Worm (Caenorhabditis elegans) whole organism, mixed stage, embryonic: ENCODE results near the gene cest-34.

Experiments used
- M03D4.4 ChIP-seq: sonication (generic microtip); optimal IDR thresholded peaks from 2 replicates; lab custom pipeline; 2017; ENCODE audit warnings: mild to moderate bottlenecking, missing genetic modification characterization, missing compliant biosample characterization
- bed-3 ChIP-seq: fragments of 200-800 bp; sonication (Bioruptor generic); optimal IDR thresholded peaks from 3 replicates; lab custom pipeline; 2018; ENCODE audit warnings: mild to moderate bottlenecking, missing genetic modification characterization, moderate library complexity, missing compliant biosample characterization
- blmp-1 ChIP-seq: fragments of 150-350 bp; optimal IDR thresholded peaks from 2 replicates; lab custom pipeline; 2014; ENCODE audit warnings: missing biosample characterization, missing genetic modification characterization
- ceh-39 ChIP-seq: fragments of 150-350 bp; optimal IDR thresholded peaks from 2 replicates; lab custom pipeline; 2014; ENCODE audit warnings: missing biosample characterization, missing genetic modification characterization
- ceh-43 ChIP-seq: fragments of 200-800 bp; sonication (Bioruptor generic); optimal IDR thresholded peaks from 2 replicates; lab custom pipeline; 2018; ENCODE audit warnings: mild to moderate bottlenecking, missing genetic modification characterization, moderate library complexity, missing compliant biosample characterization
- ceh-83 ChIP-seq: fragments of 200-800 bp; sonication (Bioruptor generic); optimal IDR thresholded peaks from 2 replicates; lab custom pipeline; 2018; ENCODE audit warnings: mild to moderate bottlenecking, missing genetic modification characterization, missing compliant biosample characterization
- ces-1 ChIP-seq: fragments of 150-350 bp; optimal IDR thresholded peaks from 2 replicates; lab custom pipeline; 2014; ENCODE audit warnings: missing biosample characterization, missing genetic modification reagents, missing genetic modification characterization
- cnd-1 ChIP-seq: fragments of 200-800 bp; sonication (Bioruptor generic); optimal IDR thresholded peaks from 2 replicates; lab custom pipeline; 2018; ENCODE audit warnings: mild to moderate bottlenecking, missing genetic modification characterization, missing compliant biosample characterization
- drap-1 ChIP-seq: fragments of 200-800 bp; sonication (Bioruptor generic); optimal IDR thresholded peaks from 3 replicates; lab custom pipeline; 2018; ENCODE audit warnings: mild to moderate bottlenecking, missing genetic modification characterization, missing compliant biosample characterization
- elt-1 ChIP-seq: sonication (generic microtip); optimal IDR thresholded peaks from 2 replicates; lab custom pipeline; 2017; ENCODE audit warnings: missing genetic modification characterization, mild to moderate bottlenecking, missing compliant biosample characterization, antibody characterized with exemption, moderate library complexity, borderline replicate concordance; ENCODE audit not compliant: insufficient read depth
- elt-3 ChIP-seq: fragments of 150-350 bp; optimal IDR thresholded peaks from 2 replicates; lab custom pipeline; 2014; ENCODE audit warnings: missing biosample characterization, missing genetic modification characterization
- flh-1 ChIP-seq: fragments of 200-800 bp; sonication (Bioruptor generic); optimal IDR thresholded peaks from 2 replicates; lab custom pipeline; 2018; ENCODE audit warnings: mild to moderate bottlenecking, missing genetic modification characterization, moderate library complexity, missing compliant biosample characterization
- ham-2 ChIP-seq: fragments of 200-800 bp; sonication (Bioruptor generic); optimal IDR thresholded peaks from 2 replicates; lab custom pipeline; 2018; ENCODE audit warnings: mild to moderate bottlenecking, missing genetic modification characterization, missing compliant biosample characterization
- hlh-1 ChIP-seq: fragments of 150-350 bp; optimal IDR thresholded peaks from 2 replicates; lab custom pipeline; 2014; ENCODE audit warnings: missing biosample characterization, missing genetic modification reagents, missing genetic modification characterization
- lin-13 ChIP-seq: fragments of 150-350 bp; optimal IDR thresholded peaks from 2 replicates; lab custom pipeline; 2014; ENCODE audit warnings: missing biosample characterization, missing genetic modification characterization
- lin-32 ChIP-seq: fragments of 200-800 bp; sonication (Bioruptor generic); optimal IDR thresholded peaks from 2 replicates; lab custom pipeline; 2018; ENCODE audit warnings: mild to moderate bottlenecking, missing genetic modification characterization, missing compliant biosample characterization
- lsy-2 ChIP-seq: fragments of 150-350 bp; optimal IDR thresholded peaks from 2 replicates; lab custom pipeline; 2014; ENCODE audit warnings: missing biosample characterization, missing genetic modification characterization
- mep-1 ChIP-seq: fragments of 150-350 bp; optimal IDR thresholded peaks from 2 replicates; lab custom pipeline; 2017; ENCODE audit warnings: missing biosample characterization, missing genetic modification reagents, missing genetic modification characterization, inconsistent platforms
- mls-2 ChIP-seq: sonication (generic microtip); optimal IDR thresholded peaks from 2 replicates; lab custom pipeline; 2016; ENCODE audit warnings: mild to moderate bottlenecking, missing genetic modification characterization, moderate library complexity, missing compliant biosample characterization
- nhr-12 ChIP-seq: fragments of 150-350 bp; optimal IDR thresholded peaks from 2 replicates; lab custom pipeline; 2014; ENCODE audit warnings: missing biosample characterization, missing genetic modification characterization
- nhr-2 ChIP-seq: fragments of 150-350 bp; optimal IDR thresholded peaks from 2 replicates; lab custom pipeline; 2014; ENCODE audit warnings: missing biosample characterization, missing genetic modification characterization
- nhr-237 ChIP-seq: fragments of 150-350 bp; optimal IDR thresholded peaks from 2 replicates; lab custom pipeline; 2014; ENCODE audit warnings: missing biosample characterization, missing genetic modification characterization
- nhr-28 ChIP-seq: fragments of 150-350 bp; optimal IDR thresholded peaks from 2 replicates; lab custom pipeline; 2014; ENCODE audit warnings: missing biosample characterization, missing genetic modification characterization
- nhr-76 ChIP-seq: sonication (generic microtip); optimal IDR thresholded peaks from 2 replicates; lab custom pipeline; 2017; ENCODE audit warnings: missing biosample characterization, missing genetic modification characterization
- sem-2 ChIP-seq: fragments of 200-800 bp; sonication (Bioruptor generic); optimal IDR thresholded peaks from 2 replicates; lab custom pipeline; 2018; ENCODE audit warnings: mild to moderate bottlenecking, missing genetic modification characterization, missing compliant biosample characterization
- snpc-4 ChIP-seq: fragments of 150-350 bp; optimal IDR thresholded peaks from 2 replicates; lab custom pipeline; 2014; ENCODE audit warnings: missing biosample characterization, missing genetic modification characterization
- sptf-1 ChIP-seq: sonication (generic microtip); optimal IDR thresholded peaks from 2 replicates; lab custom pipeline; 2017; ENCODE audit warnings: mild to moderate bottlenecking, missing genetic modification characterization, moderate library complexity, missing compliant biosample characterization
- tbx-8 ChIP-seq: fragments of 200-800 bp; sonication (Bioruptor generic); optimal IDR thresholded peaks from 2 replicates; lab custom pipeline; 2018; ENCODE audit warnings: mild to moderate bottlenecking, missing genetic modification characterization, moderate library complexity, missing compliant biosample characterization
- unc-120 ChIP-seq: sonication (generic microtip); optimal IDR thresholded peaks from 2 replicates; lab custom pipeline; 2017; ENCODE audit warnings: missing genetic modification characterization, missing compliant biosample characterization; ENCODE audit not compliant: poor library complexity, severe bottlenecking
- unc-39 ChIP-seq: fragments of 150-350 bp; optimal IDR thresholded peaks from 2 replicates; lab custom pipeline; 2014; ENCODE audit warnings: missing biosample characterization, missing genetic modification characterization
- unc-62 ChIP-seq: fragments of 150-350 bp; optimal IDR thresholded peaks from 2 replicates; lab custom pipeline; 2014; ENCODE audit warnings: missing biosample characterization, missing genetic modification reagents, missing genetic modification characterization
- zip-8 ChIP-seq: fragments of 150-350 bp; optimal IDR thresholded peaks from 2 replicates; lab custom pipeline; 2014; ENCODE audit warnings: missing biosample characterization, missing genetic modification characterization
- ztf-11 ChIP-seq: fragments of 150-350 bp; optimal IDR thresholded peaks from 2 replicates; lab custom pipeline; 2014; ENCODE audit warnings: missing biosample characterization, missing genetic modification characterization

Gene cest-34

ce11 chrV:6683282-6683681, 6.7 kb downstream of the cest-34 start:
- TF ChIP-seq lin-13 (tag; lab: Kevin White, UChicago) = no peak
- TF ChIP-seq sptf-1 = no peak
- TF ChIP-seq ceh-43 = no peak
- no peak for TF ChIP-seq tbx-8 (GFP tag; lab: Kevin White, UChicago)
- peak; percentile 57 for TF ChIP-seq lin-32
- peak; percentile 44 for TF ChIP-seq cnd-1
- TF ChIP-seq unc-120 (tag; lab: Kevin White, UChicago) = no peak
- TF ChIP-seq mls-2 = no peak
- no peak for TF ChIP-seq blmp-1 (tag; lab: Kevin White, UChicago)
- TF ChIP-seq nhr-237 = no peak
- TF ChIP-seq unc-39 (tag; lab: Kevin White, UChicago) = no peak
- TF ChIP-seq nhr-2 (tag; lab: Kevin White, UChicago) = peak; percentile 83
- peak; percentile 7 for TF ChIP-seq mep-1 (tag; lab: Kevin White, UChicago)
- no peak for TF ChIP-seq flh-1
- TF ChIP-seq nhr-76 (tag; lab: Kevin White, UChicago) = no peak
- TF ChIP-seq zip-8 (tag; lab: Kevin White, UChicago) = no peak
- TF ChIP-seq elt-3 (tag; lab: Kevin White, UChicago) = no peak
- TF ChIP-seq nhr-12 (tag; lab: Kevin White, UChicago) = no peak
- no peak for TF ChIP-seq elt-1

ce11 chrV:6683740-6684139, 7.1 kb downstream of the cest-34 start:
- TF ChIP-seq ces-1 (peak; percentile 10), nhr-2 (tag; lab: Kevin White, UChicago) (no peak), nhr-76 (tag; lab: Kevin White, UChicago) (no peak), lsy-2 (tag; lab: Kevin White, UChicago) (no peak)

ce11 chrV:6684541-6684940, 7.9 kb downstream of the cest-34 start:
- no peak for TF ChIP-seq blmp-1 (tag; lab: Kevin White, UChicago)
- peak; percentile 80 for TF ChIP-seq mls-2
- no peak for TF ChIP-seq bed-3 (GFP tag; lab: Kevin White, UChicago)
- peak; percentile 36 for TF ChIP-seq sptf-1
- TF ChIP-seq lin-32 = peak; percentile 98
- no peak for TF ChIP-seq M03D4.4
- peak; percentile 28 for TF ChIP-seq ztf-11 (tag; lab: Kevin White, UChicago)
- no peak for TF ChIP-seq elt-3 (tag; lab: Kevin White, UChicago)
- no peak for TF ChIP-seq nhr-76 (tag; lab: Kevin White, UChicago)
- no peak for TF ChIP-seq lsy-2 (tag; lab: Kevin White, UChicago)
- no peak for TF ChIP-seq ceh-83 (GFP tag; lab: Kevin White, UChicago)
- TF ChIP-seq nhr-28 (tag; lab: Kevin White, UChicago) = no peak
- peak; percentile 78 for TF ChIP-seq ceh-43
- TF ChIP-seq zip-8 (tag; lab: Kevin White, UChicago) = no peak
- no peak for TF ChIP-seq lin-13 (tag; lab: Kevin White, UChicago)
- TF ChIP-seq ceh-39 = no peak
- TF ChIP-seq drap-1 (GFP tag; lab: Kevin White, UChicago) = no peak
- no peak for TF ChIP-seq ham-2 (GFP tag; lab: Kevin White, UChicago)
- TF ChIP-seq flh-1 = no peak
- no peak for TF ChIP-seq unc-62 (GFP tag; lab: Kevin White, UChicago)
- TF ChIP-seq snpc-4 (tag; lab: Kevin White, UChicago) = no peak
- TF ChIP-seq cnd-1 = peak; percentile 76
- TF ChIP-seq tbx-8 (GFP tag; lab: Kevin White, UChicago) = no peak
- no peak for TF ChIP-seq unc-120 (tag; lab: Kevin White, UChicago)
- TF ChIP-seq nhr-2 (tag; lab: Kevin White, UChicago) = peak; percentile 100
- peak; percentile 72 for TF ChIP-seq ces-1

ce11 chrV:6685499-6685898, 8.9 kb downstream of the cest-34 start:
- TF ChIP-seq lin-32 (peak; percentile 60), nhr-28 (tag; lab: Kevin White, UChicago) (no peak), ham-2 (GFP tag; lab: Kevin White, UChicago) (no peak), elt-3 (tag; lab: Kevin White, UChicago) (no peak), hlh-1 (no peak), nhr-2 (tag; lab: Kevin White, UChicago) (peak; percentile 59), cnd-1 (peak; percentile 20)
- TF ChIP-seq, all 35 proteins: peak for 3

ce11 chrV:6685963-6686362, 9.4 kb downstream of the cest-34 start:
- TF ChIP-seq nhr-28 (tag; lab: Kevin White, UChicago) (no peak), mep-1 (tag; lab: Kevin White, UChicago) (no peak), bed-3 (GFP tag; lab: Kevin White, UChicago) (no peak), tbx-8 (GFP tag; lab: Kevin White, UChicago) (no peak), ham-2 (GFP tag; lab: Kevin White, UChicago) (no peak), nhr-237 (no peak), flh-1 (no peak), sem-2 (no peak), lin-13 (tag; lab: Kevin White, UChicago) (no peak), drap-1 (GFP tag; lab: Kevin White, UChicago) (no peak), unc-120 (tag; lab: Kevin White, UChicago) (no peak), zip-8 (tag; lab: Kevin White, UChicago) (no peak), nhr-12 (tag; lab: Kevin White, UChicago) (no peak), cnd-1 (no peak), lin-32 (no peak), unc-39 (tag; lab: Kevin White, UChicago) (no peak), sptf-1 (no peak)
